Fruit fly (Drosophila melanogaster) whole organism, embryonic: Measurements from ENCODE around the gene CG11828.

ENCODE experiments used
- B-H1 ChIP-seq: fragments of 200-800 bp; sonication (Bioruptor generic); IDR thresholded peaks from 3 replicates; pipeline ENCODE4 v1.3.6; 2022; ENCODE audit warnings: missing biosample characterization, missing genetic modification characterization
- BEAF-32 ChIP-seq: fragments of 200-800 bp; sonication (Bioruptor generic); optimal IDR thresholded peaks from 3 replicates; lab custom pipeline; 2017; ENCODE audit warnings: missing biosample characterization, missing genetic modification characterization, mild to moderate bottlenecking, moderate library complexity, missing genetic modification reagents
- Bdp1 ChIP-seq: fragments of 200-800 bp; sonication (Bioruptor generic); optimal IDR thresholded peaks from 3 replicates; lab custom pipeline; 2016; ENCODE audit warnings: missing biosample characterization, missing genetic modification characterization
- CG11560 ChIP-seq: fragments of 200-800 bp; sonication (Bioruptor generic); IDR thresholded peaks from 3 replicates; pipeline ENCODE4 v1.3.6; 2022; ENCODE audit warnings: missing biosample characterization, missing genetic modification characterization
- CG12299 ChIP-seq: fragments of 200-800 bp; sonication (Bioruptor generic); optimal IDR thresholded peaks from 2 replicates; lab custom pipeline; 2018; ENCODE audit warnings: missing biosample characterization, mild to moderate bottlenecking, missing genetic modification characterization
- CG12744 ChIP-seq: fragments of 200-800 bp; sonication (Bioruptor generic); optimal IDR thresholded peaks from 2 replicates; lab custom pipeline; 2016; ENCODE audit warnings: missing biosample characterization, missing genetic modification characterization
- CG13123 ChIP-seq: fragments of 200-800 bp; sonication (Bioruptor generic); optimal IDR thresholded peaks from 2 replicates; lab custom pipeline; 2016; ENCODE audit warnings: missing biosample characterization, missing genetic modification characterization
- CG13424 ChIP-seq: fragments of 200-800 bp; sonication (Bioruptor generic); optimal IDR thresholded peaks from 2 replicates; lab custom pipeline; 2019; ENCODE audit warnings: missing biosample characterization, mild to moderate bottlenecking, missing genetic modification characterization, moderate library complexity
- CG14710 ChIP-seq: fragments of 200-800 bp; sonication (Bioruptor generic); optimal IDR thresholded peaks from 3 replicates; lab custom pipeline; 2019; ENCODE audit warnings: missing biosample characterization, mild to moderate bottlenecking, missing genetic modification characterization, moderate library complexity
- CG15479 ChIP-seq: fragments of 200-800 bp; sonication (Bioruptor generic); optimal IDR thresholded peaks from 3 replicates; lab custom pipeline; 2019; ENCODE audit warnings: missing biosample characterization, mild to moderate bottlenecking, missing genetic modification characterization, moderate library complexity
- CG17912 ChIP-seq: fragments of 200-800 bp; sonication (Bioruptor generic); optimal IDR thresholded peaks from 2 replicates; lab custom pipeline; 2018; ENCODE audit warnings: missing biosample characterization, mild to moderate bottlenecking, missing genetic modification characterization
- CG18262 ChIP-seq: fragments of 200-800 bp; optimal IDR thresholded peaks from 3 replicates; lab custom pipeline; 2019; ENCODE audit warnings: missing biosample characterization, mild to moderate bottlenecking, missing genetic modification characterization, moderate library complexity
- CG3065 ChIP-seq: fragments of 200-800 bp; sonication (Bioruptor generic); optimal IDR thresholded peaks from 2 replicates; lab custom pipeline; 2016; ENCODE audit warnings: missing biosample characterization, missing genetic modification characterization
- CG31388 ChIP-seq: fragments of 200-800 bp; sonication (Bioruptor generic); optimal IDR thresholded peaks from 2 replicates; lab custom pipeline; 2016; ENCODE audit warnings: missing biosample characterization, missing genetic modification characterization
- CG4707 ChIP-seq: fragments of 200-800 bp; sonication (Bioruptor generic); optimal IDR thresholded peaks from 2 replicates; lab custom pipeline; 2018; ENCODE audit warnings: missing biosample characterization, mild to moderate bottlenecking, missing genetic modification characterization, moderate library complexity
- CG6765 ChIP-seq: fragments of 200-800 bp; sonication (Bioruptor generic); optimal IDR thresholded peaks from 3 replicates; lab custom pipeline; 2017; ENCODE audit warnings: missing biosample characterization, mild to moderate bottlenecking, missing genetic modification characterization
- CG6854 ChIP-seq: fragments of 200-800 bp; sonication (Bioruptor generic); optimal IDR thresholded peaks from 3 replicates; lab custom pipeline; 2017; ENCODE audit warnings: missing biosample characterization, mild to moderate bottlenecking, missing genetic modification characterization
- CG7372 ChIP-seq: fragments of 200-800 bp; sonication (Bioruptor generic); IDR thresholded peaks from 2 replicates; pipeline ENCODE4 v1.3.6; 2022; ENCODE audit warnings: missing biosample characterization, missing genetic modification characterization
- CG8359 ChIP-seq: fragments of 200-800 bp; sonication (Bioruptor generic); optimal IDR thresholded peaks from 2 replicates; lab custom pipeline; 2017; ENCODE audit warnings: missing biosample characterization, mild to moderate bottlenecking, missing genetic modification characterization, borderline replicate concordance
- Dfd ChIP-seq, 2 experiments: fragments of >200 bp; optimal IDR thresholded peaks; 2 replicates each; lab custom pipeline; 2017; ENCODE audit warnings: missing biosample characterization in 2 of 2, missing genetic modification characterization in 2 of 2
- Doc2 ChIP-seq: fragments of 200-800 bp; sonication (Bioruptor generic); IDR thresholded peaks from 2 replicates; pipeline ENCODE4 v1.3.6; 2022; ENCODE audit warnings: missing biosample characterization, missing genetic modification characterization
- Dp ChIP-seq: fragments of 200-800 bp; sonication (Bioruptor generic); optimal IDR thresholded peaks from 2 replicates; lab custom pipeline; 2018; ENCODE audit warnings: missing biosample characterization, mild to moderate bottlenecking, missing genetic modification characterization, moderate library complexity
- ERR ChIP-seq: fragments of 200-800 bp; sonication (Bioruptor generic); optimal IDR thresholded peaks from 2 replicates; lab custom pipeline; 2016; ENCODE audit warnings: missing biosample characterization, missing genetic modification characterization
- Eip74EF ChIP-seq, 2 experiments: fragments of 200-800 bp in 1 of 2; fragments of >200 bp in 1 of 2; sonication (Bioruptor generic) in 1 of 2; optimal IDR thresholded peaks; 2 replicates each; lab custom pipeline; 2017 to 2019; ENCODE audit warnings: missing biosample characterization in 2 of 2, missing genetic modification characterization in 2 of 2, mild to moderate bottlenecking in 1 of 2, moderate library complexity in 1 of 2
- Mad ChIP-seq: fragments of 200-800 bp; sonication (Bioruptor generic); optimal IDR thresholded peaks from 2 replicates; lab custom pipeline; 2016; ENCODE audit warnings: missing biosample characterization, missing genetic modification characterization
- Mes4 ChIP-seq: fragments of 200-800 bp; sonication (Bioruptor generic); optimal IDR thresholded peaks from 2 replicates; lab custom pipeline; 2016; ENCODE audit warnings: missing biosample characterization, missing genetic modification characterization
- Neu2 ChIP-seq: fragments of 200-800 bp; sonication (Bioruptor generic); optimal IDR thresholded peaks from 3 replicates; lab custom pipeline; 2016; ENCODE audit warnings: missing biosample characterization, missing genetic modification characterization, borderline replicate concordance
- NfI ChIP-seq: fragments of 200-800 bp; sonication (Bioruptor generic); optimal IDR thresholded peaks from 3 replicates; lab custom pipeline; 2018; ENCODE audit warnings: missing biosample characterization, mild to moderate bottlenecking, missing genetic modification characterization, moderate library complexity
- PHDP ChIP-seq: fragments of 200-800 bp; sonication (Bioruptor generic); optimal IDR thresholded peaks from 3 replicates; lab custom pipeline; 2018; ENCODE audit warnings: missing biosample characterization, mild to moderate bottlenecking, missing genetic modification characterization, moderate library complexity
- Scr ChIP-seq: fragments of 200-800 bp; sonication (Bioruptor generic); IDR thresholded peaks from 2 replicates; pipeline ENCODE4 v1.3.6; 2022; ENCODE audit warnings: missing biosample characterization, missing genetic modification characterization; ENCODE audit not compliant: partially characterized antibody
- Taf1 ChIP-seq: fragments of 200-800 bp; sonication (Bioruptor generic); IDR thresholded peaks from 2 replicates; pipeline ENCODE4 v1.3.6; 2022; ENCODE audit warnings: missing biosample characterization, missing genetic modification characterization
- Xbp1 ChIP-seq: fragments of 200-800 bp; sonication (Bioruptor generic); optimal IDR thresholded peaks from 3 replicates; lab custom pipeline; 2016; ENCODE audit warnings: missing biosample characterization, mild to moderate bottlenecking, missing genetic modification characterization
- ara ChIP-seq: fragments of 200-800 bp; sonication (Bioruptor generic); IDR thresholded peaks from 2 replicates; pipeline ENCODE4 v1.3.6; 2022; ENCODE audit warnings: missing biosample characterization, missing genetic modification characterization
- cas ChIP-seq: fragments of 200-800 bp; sonication (Bioruptor generic); IDR thresholded peaks from 2 replicates; pipeline ENCODE4 v1.3.6; 2022; ENCODE audit warnings: missing biosample characterization, missing genetic modification characterization
- chn ChIP-seq: fragments of 200-800 bp; sonication (Bioruptor generic); optimal IDR thresholded peaks from 2 replicates; lab custom pipeline; 2016; ENCODE audit warnings: missing biosample characterization, missing genetic modification characterization
- cwo ChIP-seq: fragments of 200-800 bp; sonication (Bioruptor generic); optimal IDR thresholded peaks from 3 replicates; lab custom pipeline; 2017; ENCODE audit warnings: missing biosample characterization, missing genetic modification characterization, mild to moderate bottlenecking, moderate library complexity, missing genetic modification reagents
- dpn ChIP-seq, 2 experiments: fragments of 200-800 bp; sonication (Bioruptor generic); optimal IDR thresholded peaks; 3 replicates each; lab custom pipeline; 2016; ENCODE audit warnings: missing biosample characterization in 2 of 2, missing genetic modification characterization in 2 of 2
- kni ChIP-seq: fragments of 200-800 bp; sonication (Bioruptor generic); optimal IDR thresholded peaks from 3 replicates; lab custom pipeline; 2017; ENCODE audit warnings: mild to moderate bottlenecking, missing biosample characterization, missing genetic modification reagents, missing genetic modification characterization
- knrl ChIP-seq: fragments of 200-800 bp; sonication (Bioruptor generic); IDR thresholded peaks from 3 replicates; pipeline ENCODE4 v1.3.6; 2022; ENCODE audit warnings: missing biosample characterization, missing genetic modification characterization; ENCODE audit not compliant: partially characterized antibody
- mam ChIP-seq: fragments of 200-800 bp; sonication (Bioruptor generic); optimal IDR thresholded peaks from 3 replicates; lab custom pipeline; 2016; ENCODE audit warnings: missing biosample characterization, missing genetic modification characterization
- pfk ChIP-seq: fragments of 200-800 bp; sonication (Bioruptor generic); optimal IDR thresholded peaks from 2 replicates; lab custom pipeline; 2018; ENCODE audit warnings: missing biosample characterization, mild to moderate bottlenecking, missing genetic modification characterization, moderate library complexity
- pros ChIP-seq: fragments of 200-800 bp; sonication (Bioruptor generic); optimal IDR thresholded peaks from 3 replicates; lab custom pipeline; 2019; ENCODE audit warnings: missing biosample characterization, mild to moderate bottlenecking, missing genetic modification characterization, moderate library complexity
- psq ChIP-seq: fragments of 200-800 bp; sonication (Bioruptor generic); optimal IDR thresholded peaks from 2 replicates; lab custom pipeline; 2017; ENCODE audit warnings: missing biosample characterization, missing genetic modification characterization
- schlank ChIP-seq: fragments of 200-800 bp; sonication (Bioruptor generic); optimal IDR thresholded peaks from 2 replicates; lab custom pipeline; 2018; ENCODE audit warnings: missing biosample characterization, mild to moderate bottlenecking, missing genetic modification characterization
- tx ChIP-seq: fragments of 200-800 bp; sonication (Bioruptor generic); optimal IDR thresholded peaks from 2 replicates; lab custom pipeline; 2016; ENCODE audit warnings: missing biosample characterization, missing genetic modification characterization
- unpg ChIP-seq: fragments of 200-800 bp; sonication (Bioruptor generic); optimal IDR thresholded peaks from 3 replicates; lab custom pipeline; 2018; ENCODE audit warnings: missing biosample characterization, mild to moderate bottlenecking, missing genetic modification characterization, moderate library complexity
- usp ChIP-seq: fragments of >200 bp; optimal IDR thresholded peaks from 2 replicates; lab custom pipeline; 2017; ENCODE audit warnings: missing biosample characterization, missing genetic modification characterization
- zen ChIP-seq: fragments of 200-800 bp; sonication (Bioruptor generic); optimal IDR thresholded peaks from 3 replicates; lab custom pipeline; 2018; ENCODE audit warnings: missing biosample characterization, mild to moderate bottlenecking, missing genetic modification characterization, moderate library complexity

CG11828 gene

dm6 chr3R:28880066-28880842 is 42.6 kb upstream of the CG11828 start, which contains the start of the genes Nepl19 and Nepl20 (continued):
- TF ChIP-seq zen, result peak; percentile 60
- TF ChIP-seq cas (GFP tag; lab: Robert Waterston, UW), result peak; percentile 42; the same call in 1 of the 2 replicates
- TF ChIP-seq tx (GFP tag; lab: Kevin White, UChicago), result no peak
- no peak for TF ChIP-seq CG3065
- peak; percentile 32; the same call in 1 of the 2 replicates for TF ChIP-seq Scr (GFP tag; lab: Robert Waterston, UW)
- TF ChIP-seq Neu2, result no peak
- peak; percentile 80 for TF ChIP-seq CG7372
- TF ChIP-seq CG4707 (GFP tag; lab: Kevin White, UChicago), result peak; percentile 24
- peak; percentile 37 for TF ChIP-seq CG6854
- TF ChIP-seq Dfd (GFP tag; optimal IDR thresholded peaks at IDR 0.05; lab: Kevin White, UChicago), result no peak
- peak; percentile 34 to 78 for TF ChIP-seq dpn (GFP tag; optimal IDR thresholded peaks at IDR 0.05; lab: Kevin White, UChicago)
- TF ChIP-seq usp (GFP tag; lab: Kevin White, UChicago), result no peak
- TF ChIP-seq CG15479 (GFP tag; lab: Kevin White, UChicago), result no peak
- peak; percentile 15 for TF ChIP-seq Mes4 (GFP tag; lab: Kevin White, UChicago)
- no peak for TF ChIP-seq kni (GFP tag; lab: Kevin White, UChicago)
- TF ChIP-seq Taf1 (GFP tag; lab: Robert Waterston, UW), result 0 out of 2 replicates have a peak, but pooled peaks have one; percentile 25
- peak; percentile 69 for TF ChIP-seq Mad
- no peak for TF ChIP-seq pros (GFP tag; lab: Kevin White, UChicago)
- TF ChIP-seq psq (GFP tag; lab: Kevin White, UChicago), result no peak
- no peak for TF ChIP-seq pfk (GFP tag; lab: Kevin White, UChicago)
- TF ChIP-seq ara (GFP tag; lab: Robert Waterston, UW), result peak; percentile 87
- TF ChIP-seq Eip74EF (GFP tag; optimal IDR thresholded peaks at IDR 0.05; lab: Kevin White, UChicago), result peak in 1 of 2 experiments; percentile 84
- no peak for TF ChIP-seq Dp (GFP tag; lab: Kevin White, UChicago)
- TF ChIP-seq CG13424 (tag; lab: Kevin White, UChicago), result peak; percentile 76
- TF ChIP-seq knrl (GFP tag; lab: Robert Waterston, UW), result no peak
- peak; percentile 68 for TF ChIP-seq CG12299 (tag; lab: Kevin White, UChicago)
- TF ChIP-seq CG6765 (GFP tag; lab: Kevin White, UChicago), result peak; percentile 72
- TF ChIP-seq mam (GFP tag; lab: Kevin White, UChicago), result peak; percentile 65
- TF ChIP-seq chn (GFP tag; lab: Kevin White, UChicago), result peak; percentile 44
- TF ChIP-seq Bdp1 (GFP tag; lab: Kevin White, UChicago), result peak; percentile 8
- TF ChIP-seq ERR (GFP tag; lab: Kevin White, UChicago), result peak; percentile 27
- peak; percentile 69 for TF ChIP-seq CG14710 (tag; lab: Kevin White, UChicago)
- TF ChIP-seq Xbp1, result peak; percentile 77
- TF ChIP-seq CG11560, result peak; percentile 79
- TF ChIP-seq PHDP (tag; lab: Kevin White, UChicago), result no peak
- TF ChIP-seq CG8359 (GFP tag; lab: Kevin White, UChicago), result peak; percentile 55
- peak; percentile 44; the same call in 1 of the 2 replicates for TF ChIP-seq Doc2
- peak; percentile 66 for TF ChIP-seq schlank (tag; lab: Kevin White, UChicago)
- peak; percentile 86 for TF ChIP-seq cwo (GFP tag; lab: Kevin White, UChicago)
- TF ChIP-seq CG18262 (tag; lab: Kevin White, UChicago), result peak; percentile 84
- TF ChIP-seq NfI, result peak; percentile 51
- TF ChIP-seq unpg (GFP tag; lab: Kevin White, UChicago), result peak; percentile 83
- TF ChIP-seq CG31388 (GFP tag; lab: Kevin White, UChicago), result peak; percentile 43
- no peak for TF ChIP-seq CG13123 (GFP tag; lab: Kevin White, UChicago)
- no peak for TF ChIP-seq CG17912
- no peak for TF ChIP-seq CG12744 (GFP tag; lab: Kevin White, UChicago)
- TF ChIP-seq B-H1 (GFP tag; lab: Robert Waterston, UW), result peak; percentile 65
- TF ChIP-seq BEAF-32 (GFP tag; lab: Kevin White, UChicago), result peak; percentile 52
